Worm (Caenorhabditis elegans): ENCODE results near the gene F21C10.3.

The F21C10.3 gene

DNA sequence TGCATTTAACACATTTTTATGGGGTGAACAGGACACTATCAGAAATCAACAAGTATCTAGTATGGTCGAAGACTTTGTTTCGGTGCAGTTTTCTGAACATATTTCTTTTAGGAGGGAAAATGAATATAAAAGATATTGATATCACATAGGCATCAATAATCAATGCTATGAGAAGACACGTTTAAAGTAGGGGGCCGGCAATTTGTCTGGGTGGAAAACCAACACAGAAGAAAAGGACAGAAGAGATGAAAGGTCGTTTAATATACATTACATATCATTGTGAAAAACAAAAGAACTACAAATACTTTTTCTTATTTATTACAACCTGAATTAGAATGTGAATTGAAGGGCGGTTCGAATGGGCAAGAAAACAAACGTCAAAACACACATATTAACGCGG lies 24.5 kb downstream of the F21C10.3 start:
- TF ChIP-seq ztf-16 (tag; optimal IDR thresholded peaks at IDR 0.05) (no peak), pros-1 (tag; optimal IDR thresholded peaks at IDR 0.05) (no peak), nhr-232 (tag; optimal IDR thresholded peaks at IDR 0.05) (no peak), ceh-2 (tag; optimal IDR thresholded peaks at IDR 0.05) (no peak), ama-1 (optimal IDR thresholded peaks at IDR 0.05) (no peak), fax-1 (tag; optimal IDR thresholded peaks at IDR 0.05) (no peak), unc-55 (GFP tag; optimal IDR thresholded peaks at IDR 0.05) (no peak), gmeb-2 (tag; optimal IDR thresholded peaks at IDR 0.05) (no peak), hlh-8 (tag; optimal IDR thresholded peaks at IDR 0.05) (no peak), pqm-1 (tag; optimal IDR thresholded peaks at IDR 0.05) (no peak), ceh-18 (tag; optimal IDR thresholded peaks at IDR 0.05) (no peak), ceh-22 (tag; optimal IDR thresholded peaks at IDR 0.05) (no peak), Y22D7AL.16 (tag; optimal IDR thresholded peaks at IDR 0.05) (no peak), ceh-45 (GFP tag; IDR thresholded peaks at IDR 0.05) (no peak), ceh-6 (GFP tag; optimal IDR thresholded peaks at IDR 0.05) (no peak), T23F11.4 (GFP tag; optimal IDR thresholded peaks at IDR 0.05) (no peak)

DNA sequence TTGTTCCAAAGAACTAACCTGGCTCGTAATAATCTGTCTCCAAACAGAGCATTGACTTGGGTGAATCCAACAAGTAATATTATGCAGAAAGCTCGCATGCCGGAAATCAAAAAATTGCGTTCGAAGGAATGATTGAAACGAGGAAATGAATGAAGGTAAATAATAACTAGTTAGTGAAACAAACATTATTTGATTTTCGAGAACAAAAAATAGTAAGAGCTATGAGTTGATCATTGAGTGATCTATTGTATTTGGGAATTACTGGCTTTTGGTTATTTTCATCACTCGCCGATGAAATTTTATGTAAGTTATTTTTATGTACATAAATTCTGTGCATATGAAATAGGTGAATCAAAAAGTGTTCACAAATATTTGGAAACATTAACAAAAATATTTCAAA lies 26.9 kb downstream of the F21C10.3 start, which contains the start of gene B0222.5:
TSS of gene B0222.5 (minus strand) at position 101 of the 400 bp plus-strand sequence.
- TF ChIP-seq pax-1 (tag; optimal IDR thresholded peaks at IDR 0.05), result no peak
- no peak for TF ChIP-seq unc-42 (tag; optimal IDR thresholded peaks at IDR 0.05)
- TF ChIP-seq ceh-2 (tag; optimal IDR thresholded peaks at IDR 0.05), result no peak
- TF ChIP-seq npax-4 (tag; optimal IDR thresholded peaks at IDR 0.05), result no peak
- no peak for TF ChIP-seq ceh-34 (tag; optimal IDR thresholded peaks at IDR 0.05)
- TF ChIP-seq pha-4 (tag; optimal IDR thresholded peaks at IDR 0.05), result no peak
- TF ChIP-seq zip-5 (tag; optimal IDR thresholded peaks at IDR 0.05), result no peak
- TF ChIP-seq mec-3 (tag; optimal IDR thresholded peaks at IDR 0.05; ENCODE audit: borderline replicate concordance), result no peak
- no peak for TF ChIP-seq dve-1 (tag; optimal IDR thresholded peaks at IDR 0.05)
- no peak for TF ChIP-seq Y22D7AL.16 (tag; optimal IDR thresholded peaks at IDR 0.05)
- TF ChIP-seq C08G9.2 (tag; optimal IDR thresholded peaks at IDR 0.05), result no peak
- no peak for TF ChIP-seq rnt-1 (tag; optimal IDR thresholded peaks at IDR 0.05)
- no peak for TF ChIP-seq K02D7.2 (tag; optimal IDR thresholded peaks at IDR 0.05)
- no peak for TF ChIP-seq elt-4 (tag; optimal IDR thresholded peaks at IDR 0.05)

DNA sequence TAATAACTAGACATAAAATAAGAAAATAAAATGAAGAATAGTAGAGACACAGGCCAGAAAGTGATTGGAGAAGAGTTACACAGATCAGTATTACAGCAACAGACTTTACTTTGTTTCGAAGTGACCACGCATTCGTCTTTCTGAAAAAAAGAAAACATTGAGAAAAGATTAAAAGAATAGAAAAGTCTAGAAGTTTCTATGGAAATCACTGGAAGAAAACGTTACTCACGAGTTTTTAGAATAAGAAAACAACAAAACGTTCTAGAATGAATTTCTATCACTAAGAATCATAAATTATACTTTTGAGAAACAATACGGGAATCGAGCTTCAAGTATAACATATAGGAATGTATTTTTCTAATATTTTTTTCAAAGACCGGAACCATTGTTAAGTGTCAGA lies 27.7 kb downstream of the F21C10.3 start:
- no peak for TF ChIP-seq K02D7.2 (tag; optimal IDR thresholded peaks at IDR 0.05)
- TF ChIP-seq tbx-2 (tag; optimal IDR thresholded peaks at IDR 0.05), result no peak
- no peak for TF ChIP-seq F13H6.1 (tag; optimal IDR thresholded peaks at IDR 0.05)
- no peak for TF ChIP-seq lin-11 (tag; optimal IDR thresholded peaks at IDR 0.05)
- no peak for TF ChIP-seq lim-6 (tag; optimal IDR thresholded peaks at IDR 0.05)
- TF ChIP-seq ets-4 (tag; optimal IDR thresholded peaks at IDR 0.05), result no peak
- TF ChIP-seq C38D4.7 (GFP tag; optimal IDR thresholded peaks at IDR 0.05), result no peak
- TF ChIP-seq pha-4 (tag; optimal IDR thresholded peaks at IDR 0.05), result no peak
- no peak for TF ChIP-seq fkh-10 (GFP tag; optimal IDR thresholded peaks at IDR 0.05)
- no peak for TF ChIP-seq pat-9 (tag; optimal IDR thresholded peaks at IDR 0.05)
- TF ChIP-seq hlh-15 (tag; optimal IDR thresholded peaks at IDR 0.05), result no peak
- no peak for TF ChIP-seq ttx-3 (tag; optimal IDR thresholded peaks at IDR 0.05)
- TF ChIP-seq che-1 (tag; optimal IDR thresholded peaks at IDR 0.05), result no peak
- TF ChIP-seq syd-9 (tag; optimal IDR thresholded peaks at IDR 0.05), result no peak
- TF ChIP-seq ahr-1 (tag; optimal IDR thresholded peaks at IDR 0.05), result no peak
- no peak for TF ChIP-seq sox-2 (GFP tag; IDR thresholded peaks at IDR 0.05)
- TF ChIP-seq ceh-24 (tag; optimal IDR thresholded peaks at IDR 0.05), result no peak
